Worm (Caenorhabditis elegans): ENCODE data around the gene clec-144.

clec-144 gene

ce11 chrII:11798737-11799136 lies 33.6 kb downstream of the clec-144 start, which contains the start of gene hda-5:
Gene hda-5, plus strand, starts transcription at chrII:11799037.
- TF ChIP-seq fkh-4 (tag; optimal IDR thresholded peaks at IDR 0.05; ENCODE audit: borderline replicate concordance) = no peak
- TF ChIP-seq F16B12.6 (tag; optimal IDR thresholded peaks at IDR 0.05) = no peak
- TF ChIP-seq mep-1 (tag; optimal IDR thresholded peaks at IDR 0.05) = no peak
- TF ChIP-seq hlh-17 (GFP tag; optimal IDR thresholded peaks at IDR 0.05; ENCODE audit: borderline replicate concordance) = no peak
- TF ChIP-seq elt-3 (tag; optimal IDR thresholded peaks at IDR 0.05) = no peak
- no peak for TF ChIP-seq nhr-19 (GFP tag; conservative IDR thresholded peaks at IDR 0.05)
- no peak for TF ChIP-seq nhr-20 (tag; optimal IDR thresholded peaks at IDR 0.05)
- no peak for TF ChIP-seq ces-1 (GFP tag; optimal IDR thresholded peaks at IDR 0.05)
- no peak for TF ChIP-seq aha-1 (tag; optimal IDR thresholded peaks at IDR 0.05)
- TF ChIP-seq ceh-82 (tag; optimal IDR thresholded peaks at IDR 0.05) = no peak
- no peak for TF ChIP-seq unc-30 (tag; optimal IDR thresholded peaks at IDR 0.05)
- no peak for TF ChIP-seq pax-3 (tag; optimal IDR thresholded peaks at IDR 0.05)
- TF ChIP-seq lin-15B (tag; optimal IDR thresholded peaks at IDR 0.05) = no peak
- no peak for TF ChIP-seq ztf-11 (tag; optimal IDR thresholded peaks at IDR 0.05)
- no peak for TF ChIP-seq grh-1 (GFP tag; IDR thresholded peaks at IDR 0.05)
- TF ChIP-seq rnt-1 (tag; optimal IDR thresholded peaks at IDR 0.05) = no peak
- TF ChIP-seq efl-1 (optimal IDR thresholded peaks at IDR 0.05) = no peak
- TF ChIP-seq efl-1 (GFP tag; optimal IDR thresholded peaks at IDR 0.05 in 1 of 2) = no peak
- TF ChIP-seq C16A3.4 (tag; optimal IDR thresholded peaks at IDR 0.05) = no peak
- no peak for TF ChIP-seq nhr-77 (tag; optimal IDR thresholded peaks at IDR 0.05)
- TF ChIP-seq nhr-28 (tag; optimal IDR thresholded peaks at IDR 0.05) = no peak

ce11 chrII:11797194-11797593 lies 35.2 kb downstream of the clec-144 start:
- TF ChIP-seq nhr-19 (GFP tag; conservative IDR thresholded peaks at IDR 0.05) (no peak), elt-2 (tag; optimal IDR thresholded peaks at IDR 0.05) (peak; percentile 78)

- no peak for TF ChIP-seq aha-1 (tag; optimal IDR thresholded peaks at IDR 0.05)
- TF ChIP-seq ceh-63 (GFP tag; optimal IDR thresholded peaks at IDR 0.05) = no peak
- no peak for TF ChIP-seq irx-1 (tag; optimal IDR thresholded peaks at IDR 0.05)
- peak; percentile 75 for TF ChIP-seq nhr-85 (tag)
- TF ChIP-seq fkh-4 (tag; optimal IDR thresholded peaks at IDR 0.05; ENCODE audit: borderline replicate concordance) = no peak
- no peak for TF ChIP-seq snu-23 (GFP tag; optimal IDR thresholded peaks at IDR 0.05)
- peak; percentile 3 for TF ChIP-seq lin-39 (tag; optimal IDR thresholded peaks at IDR 0.05)
- no peak for TF ChIP-seq unc-130 (tag; optimal IDR thresholded peaks at IDR 0.05)
- no peak for TF ChIP-seq C34B4.2 (tag; optimal IDR thresholded peaks at IDR 0.05)
- TF ChIP-seq skn-1 (tag; optimal IDR thresholded peaks at IDR 0.05) = no peak
- no peak for TF ChIP-seq F16B12.6 (tag; optimal IDR thresholded peaks at IDR 0.05)
Observed at ce11 chrII:11794392-11794791, 38.0 kb downstream of the clec-144 start.

- TF ChIP-seq swsn-7 (tag; optimal IDR thresholded peaks at IDR 0.05) (no peak), ceh-63 (GFP tag; optimal IDR thresholded peaks at IDR 0.05) (no peak), lin-14 (GFP tag; optimal IDR thresholded peaks at IDR 0.05) (no peak), nhr-28 (tag; optimal IDR thresholded peaks at IDR 0.05) (no peak), C16A3.4 (tag; optimal IDR thresholded peaks at IDR 0.05) (no peak), zag-1 (tag; optimal IDR thresholded peaks at IDR 0.05) (no peak), irx-1 (tag; optimal IDR thresholded peaks at IDR 0.05) (no peak)
Observed at ce11 chrII:11790458-11790857, 41.9 kb downstream of the clec-144 start, which contains the start of gene F43G6.4. Gene F43G6.4, plus strand, starts transcription at chrII:11790758.

- TF ChIP-seq efl-1 (optimal IDR thresholded peaks at IDR 0.05) (no peak), efl-1 (GFP tag; optimal IDR thresholded peaks at IDR 0.05 in 1 of 2) (peak in 1 of 2 experiments; percentile 64), nhr-47 (tag; optimal IDR thresholded peaks at IDR 0.05) (no peak), mep-1 (tag; optimal IDR thresholded peaks at IDR 0.05) (no peak), ceh-88 (GFP tag; IDR thresholded peaks at IDR 0.05) (no peak)
Observed at ce11 chrII:11788025-11788424, 44.4 kb downstream of the clec-144 start.
